Worm (Caenorhabditis elegans) whole organism, L2 larva: ENCODE data around the gene T24A6.16.

Source experiments
- C34F6.9 ChIP-seq: fragments of 150-350 bp; optimal IDR thresholded peaks from 2 replicates; lab custom pipeline; 2014; ENCODE audit warnings: missing biosample characterization, missing genetic modification characterization
- Y55F3AM.14 ChIP-seq: fragments of 200-800 bp; sonication (Bioruptor generic); optimal IDR thresholded peaks from 2 replicates; lab custom pipeline; 2018; ENCODE audit warnings: mild to moderate bottlenecking, missing genetic modification characterization, missing compliant biosample characterization
- aly-2 ChIP-seq: fragments of 150-350 bp; optimal IDR thresholded peaks from 2 replicates; lab custom pipeline; 2014; ENCODE audit warnings: missing biosample characterization, missing genetic modification characterization
- dmd-4 ChIP-seq: sonication (generic microtip); optimal IDR thresholded peaks from 2 replicates; lab custom pipeline; 2017; ENCODE audit warnings: missing biosample characterization, missing genetic modification characterization
- lin-13 ChIP-seq: fragments of 150-350 bp; optimal IDR thresholded peaks from 2 replicates; lab custom pipeline; 2014; ENCODE audit warnings: missing biosample characterization, missing genetic modification reagents, missing genetic modification characterization
- lin-39 ChIP-seq: fragments of 150-350 bp; optimal IDR thresholded peaks from 2 replicates; lab custom pipeline; 2014; ENCODE audit warnings: missing biosample characterization, missing genetic modification reagents, missing genetic modification characterization
- lsy-2 ChIP-seq, 2 experiments: fragments of 150-350 bp in 1 of 2; sonication (generic microtip) in 1 of 2; optimal IDR thresholded peaks; 2 replicates each; lab custom pipeline; 2014 to 2017; ENCODE audit warnings: missing biosample characterization in 2 of 2, missing genetic modification characterization in 2 of 2
- mbf-1 ChIP-seq: sonication (generic microtip); optimal IDR thresholded peaks from 2 replicates; lab custom pipeline; 2017; ENCODE audit warnings: missing biosample characterization, missing genetic modification characterization
- nhr-237 ChIP-seq: fragments of 150-350 bp; optimal IDR thresholded peaks from 2 replicates; lab custom pipeline; 2014; ENCODE audit warnings: missing biosample characterization, missing genetic modification characterization
- sma-3 ChIP-seq: sonication (generic microtip); optimal IDR thresholded peaks from 2 replicates; lab custom pipeline; 2016; ENCODE audit warnings: missing genetic modification reagents, missing genetic modification characterization, missing compliant biosample characterization
- unc-62 ChIP-seq: fragments of 150-350 bp; optimal IDR thresholded peaks from 2 replicates; lab custom pipeline; 2014; ENCODE audit warnings: missing biosample characterization, missing genetic modification reagents, missing genetic modification characterization
- zag-1 ChIP-seq: fragments of 150-350 bp; optimal IDR thresholded peaks from 2 replicates; lab custom pipeline; 2014; ENCODE audit warnings: missing biosample characterization, missing genetic modification characterization
- ztf-11 ChIP-seq: sonication (generic microtip); optimal IDR thresholded peaks from 2 replicates; lab custom pipeline; 2017; ENCODE audit warnings: missing biosample characterization, missing genetic modification characterization
- ztf-4 ChIP-seq: fragments of 150-350 bp; optimal IDR thresholded peaks from 2 replicates; lab custom pipeline; 2014; ENCODE audit warnings: missing biosample characterization, missing genetic modification characterization

T24A6.16 gene

ce11 chrV:3523262-3523661, 39.5 kb downstream of the T24A6.16 start, which contains the start of gene irg-1:
TSS of gene irg-1 (plus strand) at chrV:3523587.
- TF ChIP-seq lin-39 (tag; lab: Kevin White, UChicago) (no peak), mbf-1 (no peak), C34F6.9 (tag; lab: Kevin White, UChicago) (no peak), ztf-4 (tag; lab: Kevin White, UChicago) (no peak)

DNA sequence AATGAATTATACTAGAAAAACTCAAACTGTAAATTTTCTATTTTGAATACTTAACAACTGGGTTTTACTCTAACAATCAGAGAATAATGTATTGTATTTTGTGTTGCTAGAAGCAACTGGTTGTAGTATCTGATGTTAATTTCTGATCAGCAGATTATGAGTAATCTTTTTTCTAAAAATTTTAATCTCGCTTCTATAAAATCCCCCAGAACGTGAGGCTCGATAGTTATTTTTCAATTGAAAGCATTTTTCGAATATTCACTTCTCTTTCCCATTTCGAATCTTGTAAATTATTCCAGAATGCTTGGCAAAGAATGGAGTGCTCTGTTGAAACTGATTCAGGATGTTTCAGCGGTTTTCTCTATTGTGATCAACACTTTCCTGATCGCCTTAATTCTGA, 44.8 kb downstream of the T24A6.16 start, which contains the start of gene str-227:
TSS of gene str-227 (plus strand) at position 301 of the 400 bp plus-strand sequence.
- TF ChIP-seq Y55F3AM.14 (GFP tag; lab: Kevin White, UChicago): no peak
- no peak for TF ChIP-seq nhr-237 (tag; lab: Kevin White, UChicago)

DNA sequence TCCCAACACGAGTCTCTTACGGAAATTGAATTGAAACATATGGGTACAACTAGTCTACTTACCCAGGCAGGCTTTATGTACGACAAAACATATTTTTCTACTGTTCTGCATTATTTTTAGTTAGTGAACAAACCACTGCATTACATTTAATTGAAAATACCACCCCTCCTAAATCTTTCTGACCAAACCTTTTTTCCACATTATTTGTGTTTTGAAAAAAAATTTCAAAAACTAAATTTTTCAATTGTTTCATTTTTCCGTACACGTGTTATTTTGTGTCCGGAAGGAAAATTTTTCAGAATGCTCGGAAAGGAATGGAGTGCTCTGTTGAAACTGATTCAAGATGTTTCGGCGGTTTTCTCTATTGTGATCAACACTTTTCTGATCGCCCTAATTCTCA, 50.3 kb downstream of the T24A6.16 start, which contains the start of gene str-226:
TSS of gene str-226 (plus strand) at position 301 of the 400 bp plus-strand sequence.
- TF ChIP-seq lsy-2 (tag; optimal IDR thresholded peaks at IDR 0.05; lab: Kevin White, UChicago) (no peak), aly-2 (tag; lab: Kevin White, UChicago) (no peak), lin-13 (GFP tag; lab: Kevin White, UChicago) (no peak), zag-1 (tag; lab: Kevin White, UChicago) (no peak), ztf-11 (tag; lab: Kevin White, UChicago) (no peak), dmd-4 (tag; lab: Kevin White, UChicago) (no peak), sma-3 (GFP tag; lab: Kevin White, UChicago) (no peak), unc-62 (GFP tag; lab: Kevin White, UChicago) (no peak)
